Fruit fly (Drosophila melanogaster) whole organism, pupa: Measurements from ENCODE around the gene mEFTs.

ENCODE experiments used
- CG10348 ChIP-seq: fragments of 200-800 bp; sonication (Bioruptor generic); IDR thresholded peaks from 2 replicates; pipeline ENCODE4 v1.3.6; 2022; ENCODE audit warnings: missing biosample characterization, missing genetic modification characterization
- CG12605 ChIP-seq: fragments of 200-800 bp; sonication (Bioruptor generic); IDR thresholded peaks from 2 replicates; pipeline ENCODE4 v1.3.6; 2022; ENCODE audit warnings: missing biosample characterization, missing genetic modification characterization
- CG32121 ChIP-seq: fragments of 200-800 bp; sonication (Bioruptor generic); IDR thresholded peaks from 2 replicates; pipeline ENCODE4 v1.3.6; 2022; ENCODE audit warnings: missing biosample characterization, missing genetic modification characterization
- CG8159 ChIP-seq: fragments of 200-800 bp; sonication (Bioruptor generic); optimal IDR thresholded peaks from 3 replicates; lab custom pipeline; 2018; ENCODE audit warnings: missing biosample characterization, mild to moderate bottlenecking, missing genetic modification characterization, moderate library complexity
- CG8301 ChIP-seq: fragments of 200-800 bp; sonication (Bioruptor generic); optimal IDR thresholded peaks from 2 replicates; lab custom pipeline; 2018; ENCODE audit warnings: missing biosample characterization, mild to moderate bottlenecking, missing genetic modification characterization
- CG9948 ChIP-seq: fragments of 200-800 bp; sonication (Bioruptor generic); optimal IDR thresholded peaks from 2 replicates; lab custom pipeline; 2018; ENCODE audit warnings: missing biosample characterization, mild to moderate bottlenecking, missing genetic modification characterization, moderate library complexity
- EcR ChIP-seq: fragments of 200-800 bp; sonication (Bioruptor generic); optimal IDR thresholded peaks from 3 replicates; lab custom pipeline; 2019; ENCODE audit warnings: missing biosample characterization, missing genetic modification characterization, mild to moderate bottlenecking, moderate library complexity, missing genetic modification reagents
- Pif1B ChIP-seq: fragments of 200-800 bp; sonication (Bioruptor generic); optimal IDR thresholded peaks from 3 replicates; lab custom pipeline; 2016; ENCODE audit warnings: missing biosample characterization, missing genetic modification characterization
- Snoo ChIP-seq: fragments of 200-800 bp; sonication (Bioruptor generic); optimal IDR thresholded peaks from 3 replicates; lab custom pipeline; 2017; ENCODE audit warnings: missing biosample characterization, mild to moderate bottlenecking, missing genetic modification characterization, inconsistent platforms

- TF ChIP-seq CG9948 (tag; lab: Kevin White, UChicago): no peak
- no peak for TF ChIP-seq EcR (GFP tag; lab: Kevin White, UChicago)
- no peak for TF ChIP-seq CG32121 (GFP tag; lab: Robert Waterston, UW)
- TF ChIP-seq CG10348 (GFP tag; lab: Robert Waterston, UW): no peak
- TF ChIP-seq CG8301 (tag; lab: Kevin White, UChicago): no peak
- no peak for TF ChIP-seq Snoo (tag; lab: Kevin White, UChicago)
- TF ChIP-seq CG8159: no peak
- no peak for TF ChIP-seq CG12605 (GFP tag; lab: Robert Waterston, UW)
- TF ChIP-seq Pif1B (GFP tag; lab: Kevin White, UChicago): no peak
Measured at dm6 chr2L:17495759-17496158, 5.1 kb downstream of the mEFTs start.
